Fruit fly (Drosophila melanogaster) whole organism, wandering third instar larva: ENCODE measurements around the gene RhoGAP68F.

Source experiments
- Abd-B ChIP-seq: fragments of >200 bp; optimal IDR thresholded peaks from 2 replicates; lab custom pipeline; 2017; ENCODE audit warnings: missing biosample characterization, missing genetic modification characterization
- CG32264 ChIP-seq: fragments of 200-800 bp; sonication (Bioruptor generic); optimal IDR thresholded peaks from 2 replicates; lab custom pipeline; 2016; ENCODE audit warnings: missing biosample characterization, missing genetic modification characterization
- CG9705 ChIP-seq: fragments of 200-800 bp; sonication (Bioruptor generic); optimal IDR thresholded peaks from 2 replicates; lab custom pipeline; 2018; ENCODE audit warnings: missing biosample characterization, mild to moderate bottlenecking, missing genetic modification characterization
- CrebA ChIP-seq: fragments of 200-800 bp; sonication (Bioruptor generic); optimal IDR thresholded peaks from 2 replicates; lab custom pipeline; 2016; ENCODE audit warnings: missing biosample characterization, mild to moderate bottlenecking, missing genetic modification characterization, borderline replicate concordance
- Dfd ChIP-seq: fragments of >200 bp; optimal IDR thresholded peaks from 2 replicates; lab custom pipeline; 2017; ENCODE audit warnings: missing biosample characterization, missing genetic modification characterization
- Dif ChIP-seq: fragments of 200-275, 200-300 bp; sonication (Bioruptor generic); optimal IDR thresholded peaks from 2 replicates; lab custom pipeline; 2018; ENCODE audit warnings: missing biosample characterization, missing genetic modification characterization; ENCODE audit not compliant: partially characterized antibody
- GATAd ChIP-seq: sonication (Bioruptor generic); optimal IDR thresholded peaks from 2 replicates; lab custom pipeline; 2016; ENCODE audit warnings: missing biosample characterization, missing genetic modification characterization
- HLH106 ChIP-seq: fragments of 200-800 bp; optimal IDR thresholded peaks from 3 replicates; lab custom pipeline; 2019; ENCODE audit warnings: missing biosample characterization, mild to moderate bottlenecking, missing genetic modification characterization, moderate library complexity
- Hnf4 ChIP-seq: fragments of 200-800 bp; sonication (Bioruptor generic); optimal IDR thresholded peaks from 2 replicates; lab custom pipeline; 2016; ENCODE audit warnings: missing biosample characterization, mild to moderate bottlenecking, missing genetic modification characterization
- Hr78 ChIP-seq: fragments of >200 bp; optimal IDR thresholded peaks from 2 replicates; lab custom pipeline; 2017; ENCODE audit warnings: missing biosample characterization, missing genetic modification characterization
- Hr83 ChIP-seq: fragments of 200-300 bp; sonication (Bioruptor generic); optimal IDR thresholded peaks from 2 replicates; lab custom pipeline; 2016; ENCODE audit warnings: missing biosample characterization, mild to moderate bottlenecking, missing genetic modification characterization, moderate library complexity; ENCODE audit not compliant: poor library complexity, severe bottlenecking
- Jra ChIP-seq: sonication (Bioruptor generic); optimal IDR thresholded peaks from 2 replicates; lab custom pipeline; 2016; ENCODE audit warnings: missing biosample characterization, missing genetic modification characterization
- Mio ChIP-seq: sonication (Bioruptor generic); optimal IDR thresholded peaks from 2 replicates; lab custom pipeline; 2016; ENCODE audit warnings: missing biosample characterization, missing genetic modification characterization
- Myc ChIP-seq: fragments of >200 bp; optimal IDR thresholded peaks from 2 replicates; lab custom pipeline; 2017
- N ChIP-seq: fragments of >200 bp; optimal IDR thresholded peaks from 2 replicates; lab custom pipeline; 2018; ENCODE audit warnings: missing biosample characterization, missing external identifiers, missing genetic modification characterization
- OdsH ChIP-seq: fragments of 200-800 bp; sonication (Bioruptor generic); optimal IDR thresholded peaks from 2 replicates; lab custom pipeline; 2016; ENCODE audit warnings: missing biosample characterization, mild to moderate bottlenecking, missing genetic modification characterization
- Rel ChIP-seq, 2 experiments: fragments of 200-800 bp; sonication (Bioruptor generic) in 1 of 2; optimal IDR thresholded peaks; 2 replicates in 1 of 2; 3 replicates in 1 of 2; lab custom pipeline; 2016 to 2019; ENCODE audit warnings: mild to moderate bottlenecking in 2 of 2, missing biosample characterization in 2 of 2, missing genetic modification characterization in 2 of 2, moderate library complexity in 1 of 2
- Sp1 ChIP-seq: fragments of 200-800 bp; sonication (Bioruptor generic); optimal IDR thresholded peaks from 3 replicates; lab custom pipeline; 2019; ENCODE audit warnings: missing biosample characterization, mild to moderate bottlenecking, missing genetic modification characterization, moderate library complexity
- Vsx2 ChIP-seq: fragments of 200-300, 225-300 bp; sonication (Bioruptor generic); optimal IDR thresholded peaks from 2 replicates; lab custom pipeline; 2018; ENCODE audit warnings: missing biosample characterization, missing genetic modification characterization; ENCODE audit not compliant: partially characterized antibody
- br ChIP-seq: fragments of 200-800 bp; sonication (Bioruptor generic); optimal IDR thresholded peaks from 2 replicates; lab custom pipeline; 2016; ENCODE audit warnings: missing biosample characterization, missing genetic modification characterization
- brk ChIP-seq: fragments of 200-800 bp; sonication (Bioruptor generic); optimal IDR thresholded peaks from 2 replicates; lab custom pipeline; 2016; ENCODE audit warnings: missing biosample characterization, mild to moderate bottlenecking, missing genetic modification characterization
- dl ChIP-seq, 2 experiments: fragments of 175-275, 200-275 bp in 1 of 2; fragments of 200-275 bp in 1 of 2; sonication (Bioruptor generic); optimal IDR thresholded peaks; lab custom pipeline; 2018; ENCODE audit warnings: mild to moderate bottlenecking in 2 of 2, missing biosample characterization in 2 of 2, missing genetic modification characterization in 2 of 2, moderate library complexity in 2 of 2; ENCODE audit not compliant: partially characterized antibody in 2 of 2, insufficient read depth in 1 of 2
- dmrt93B ChIP-seq: fragments of 200-800 bp; sonication (Bioruptor generic); optimal IDR thresholded peaks from 2 replicates; lab custom pipeline; 2018; ENCODE audit warnings: missing biosample characterization, mild to moderate bottlenecking, missing genetic modification characterization
- dsf ChIP-seq: sonication (Bioruptor generic); optimal IDR thresholded peaks from 2 replicates; lab custom pipeline; 2016; ENCODE audit warnings: missing biosample characterization, missing genetic modification characterization, borderline replicate concordance
- ey ChIP-seq: fragments of 200-800 bp; sonication (Bioruptor generic); optimal IDR thresholded peaks from 2 replicates; lab custom pipeline; 2016; ENCODE audit warnings: missing biosample characterization, missing genetic modification characterization
- foxo ChIP-seq, 2 experiments: fragments of 200-800 bp; sonication (Bioruptor generic); optimal IDR thresholded peaks; 2 replicates in 1 of 2; 3 replicates in 1 of 2; lab custom pipeline; 2016 to 2017; ENCODE audit warnings: missing biosample characterization in 2 of 2, missing genetic modification characterization in 2 of 2
- fru ChIP-seq: fragments of 200-800 bp; sonication (Bioruptor generic); optimal IDR thresholded peaks from 3 replicates; lab custom pipeline; 2016; ENCODE audit warnings: missing biosample characterization, mild to moderate bottlenecking, missing genetic modification characterization
- h ChIP-seq: fragments of 200-800 bp; sonication (Bioruptor generic); optimal IDR thresholded peaks from 3 replicates; lab custom pipeline; 2016; ENCODE audit warnings: missing biosample characterization, mild to moderate bottlenecking, missing genetic modification characterization
- jim ChIP-seq: fragments of 175-275, 200-325 bp; sonication (Bioruptor generic); optimal IDR thresholded peaks from 2 replicates; lab custom pipeline; 2016; ENCODE audit warnings: missing biosample characterization, mild to moderate bottlenecking, missing genetic modification characterization
- lola ChIP-seq: fragments of >200 bp; optimal IDR thresholded peaks from 2 replicates; lab custom pipeline; 2017; ENCODE audit warnings: missing biosample characterization, missing genetic modification characterization
- pan ChIP-seq: fragments of >200 bp; optimal IDR thresholded peaks from 2 replicates; lab custom pipeline; 2017
- psq ChIP-seq: fragments of 200-800 bp; sonication (Bioruptor generic); optimal IDR thresholded peaks from 3 replicates; lab custom pipeline; 2017; ENCODE audit warnings: missing biosample characterization, mild to moderate bottlenecking, missing genetic modification characterization, moderate library complexity
- rgr ChIP-seq: fragments of 200-800 bp; sonication (Bioruptor generic); optimal IDR thresholded peaks from 3 replicates; lab custom pipeline; 2016; ENCODE audit warnings: missing biosample characterization, mild to moderate bottlenecking, missing genetic modification characterization
- sage ChIP-seq: fragments of 200-800 bp; sonication (Bioruptor generic); optimal IDR thresholded peaks from 2 replicates; lab custom pipeline; 2016; ENCODE audit warnings: missing biosample characterization, mild to moderate bottlenecking, missing genetic modification characterization
- sv ChIP-seq: fragments of 200-800 bp; sonication (Bioruptor generic); optimal IDR thresholded peaks from 3 replicates; lab custom pipeline; 2016; ENCODE audit warnings: missing biosample characterization, missing genetic modification characterization
- tai ChIP-seq: sonication (Bioruptor generic); optimal IDR thresholded peaks from 2 replicates; lab custom pipeline; 2016; ENCODE audit warnings: missing biosample characterization, missing genetic modification characterization
- usp ChIP-seq: fragments of >200 bp; optimal IDR thresholded peaks from 2 replicates; lab custom pipeline; 2017; ENCODE audit warnings: missing biosample characterization, missing genetic modification characterization
- woc ChIP-seq: sonication (Bioruptor generic); optimal IDR thresholded peaks from 2 replicates; lab custom pipeline; 2016; ENCODE audit warnings: missing biosample characterization, mild to moderate bottlenecking, missing genetic modification characterization

The RhoGAP68F gene

DNA sequence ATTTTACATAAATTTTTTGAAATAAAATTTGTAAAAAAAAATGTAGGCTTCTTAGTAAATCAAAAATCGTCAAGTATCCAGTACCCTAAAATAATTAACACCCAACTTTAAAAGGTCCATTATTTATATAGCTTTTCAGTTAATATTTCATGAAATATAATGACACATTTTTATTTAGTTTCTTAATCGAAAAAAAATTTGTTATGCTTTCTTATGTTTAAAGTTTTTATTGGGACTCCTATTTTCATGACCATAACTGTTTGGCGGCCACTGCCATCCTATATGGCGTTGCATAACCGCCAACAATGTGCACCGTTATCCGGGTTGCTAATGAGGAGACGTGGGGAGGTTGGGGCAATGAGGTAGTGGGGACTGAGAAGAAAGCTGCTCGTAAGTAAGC is 30.2 kb upstream of the RhoGAP68F start:
- TF ChIP-seq fru (GFP tag; lab: Kevin White, UChicago), result no peak
- TF ChIP-seq usp (GFP tag; lab: Kevin White, UChicago), result no peak
- TF ChIP-seq pan (lab: Kevin White, UChicago), result no peak
- TF ChIP-seq jim, result no peak
- no peak for TF ChIP-seq lola (GFP tag; lab: Kevin White, UChicago)
- TF ChIP-seq woc (GFP tag; lab: Kevin White, UChicago), result no peak
- TF ChIP-seq Sp1, result no peak
- TF ChIP-seq dl (GFP tag; optimal IDR thresholded peaks at IDR 0.05; lab: Kevin White, UChicago; ENCODE audit: insufficient read depth in 1 of 2, partially characterized antibody in 2 of 2), result no peak

DNA sequence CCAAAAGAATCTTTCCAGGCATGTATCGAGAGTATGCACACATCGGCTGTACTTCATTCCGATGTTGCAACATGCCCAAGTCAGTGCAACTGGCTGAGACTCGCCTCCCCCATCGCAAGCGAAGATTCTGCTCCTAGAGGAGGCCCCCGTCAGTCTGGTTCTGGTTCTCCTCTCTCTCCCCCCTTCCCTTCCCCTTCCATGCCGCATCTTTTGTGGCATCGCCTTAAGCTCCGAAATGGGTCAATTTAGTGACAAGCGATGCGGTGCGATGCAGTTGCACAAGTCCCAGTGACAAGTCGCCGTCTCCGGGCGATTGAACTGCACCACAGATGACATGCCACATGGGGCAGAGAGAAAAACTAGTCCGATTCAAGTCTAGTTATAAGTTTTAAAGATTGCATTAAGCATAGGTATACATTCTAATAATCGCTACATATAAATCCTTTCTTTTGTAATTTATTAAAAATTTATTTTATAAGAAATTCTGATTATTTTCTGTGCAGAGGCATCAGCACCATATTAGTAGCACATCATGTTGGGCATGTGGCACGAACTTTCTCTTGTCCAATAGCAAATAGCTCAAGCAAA is 29.5 kb upstream of the RhoGAP68F start:
- TF ChIP-seq tai (GFP tag; lab: Kevin White, UChicago), result no peak
- TF ChIP-seq Hnf4, result no peak
- no peak for TF ChIP-seq HLH106 (tag; lab: Kevin White, UChicago)
- no peak for TF ChIP-seq fru (GFP tag; lab: Kevin White, UChicago)
- no peak for TF ChIP-seq br (GFP tag; lab: Kevin White, UChicago)
- TF ChIP-seq N (GFP tag; lab: Kevin White, UChicago), result no peak
- TF ChIP-seq Hr78 (GFP tag; lab: Kevin White, UChicago), result no peak
- no peak for TF ChIP-seq Rel (GFP tag; optimal IDR thresholded peaks at IDR 0.05; lab: Kevin White, UChicago)
- no peak for TF ChIP-seq Rel (tag; optimal IDR thresholded peaks at IDR 0.05; lab: Kevin White, UChicago)
- no peak for TF ChIP-seq lola (GFP tag; lab: Kevin White, UChicago)
- TF ChIP-seq Sp1, result no peak
- TF ChIP-seq OdsH (GFP tag; lab: Kevin White, UChicago), result no peak
- TF ChIP-seq CG32264, result no peak
- TF ChIP-seq, all 38 proteins: peak for 0

DNA sequence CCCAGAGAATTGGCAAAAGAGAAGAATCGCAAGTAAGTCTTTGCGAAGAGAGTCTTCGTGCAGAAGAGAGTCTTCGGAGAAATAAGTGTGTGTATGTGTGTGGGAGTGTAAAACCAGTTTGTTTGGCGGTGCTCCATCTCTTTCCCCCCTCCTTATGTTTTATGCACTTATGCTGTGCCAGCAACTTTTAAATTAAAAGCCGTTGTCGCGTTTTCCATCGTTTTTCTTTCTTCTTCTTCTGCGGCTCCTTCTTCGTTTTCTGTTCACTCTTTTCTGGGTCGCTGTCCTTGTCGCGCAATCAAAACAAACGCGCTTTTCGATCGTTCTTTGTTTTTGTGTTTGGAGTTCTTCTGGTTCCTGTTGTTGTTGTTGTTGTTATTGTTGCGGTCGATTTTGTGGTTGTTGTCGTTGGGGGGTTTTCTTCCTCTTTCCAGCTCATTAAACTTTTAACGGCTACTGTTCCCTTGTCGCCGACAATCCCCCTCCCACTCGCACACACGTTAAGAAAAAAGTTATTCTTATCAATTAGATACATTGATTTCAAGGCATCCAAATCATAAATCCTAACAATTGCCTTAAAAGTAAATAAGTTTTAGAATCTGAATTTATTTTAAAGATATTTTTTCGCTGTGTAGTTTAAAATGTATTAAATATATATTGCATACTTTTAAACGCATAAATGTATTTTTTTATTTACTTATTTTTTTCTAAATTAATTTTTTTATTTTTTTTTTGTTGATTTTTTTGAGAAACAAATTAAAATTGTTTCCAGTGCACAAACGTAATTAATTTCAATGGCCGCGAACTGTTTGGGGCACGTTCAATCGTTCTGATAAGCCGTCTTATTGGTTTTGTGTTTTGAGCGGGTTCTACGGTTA is 27.3 kb upstream of the RhoGAP68F start:
- no peak for TF ChIP-seq Dfd (GFP tag; lab: Kevin White, UChicago)
- TF ChIP-seq CG9705, result peak; percentile 20
- peak; percentile 62 for TF ChIP-seq dmrt93B (GFP tag; lab: Kevin White, UChicago)
- no peak for TF ChIP-seq CrebA
- TF ChIP-seq GATAd, result no peak
- TF ChIP-seq Hr83, result no peak
- TF ChIP-seq fru (GFP tag; lab: Kevin White, UChicago), result peak; percentile 67
- peak in 1 of 2 experiments; percentile 76 for TF ChIP-seq foxo (GFP tag; optimal IDR thresholded peaks at IDR 0.05; lab: Kevin White, UChicago)
- TF ChIP-seq Jra (GFP tag; lab: Kevin White, UChicago), result no peak
- TF ChIP-seq Mio, result no peak
- peak; percentile 93 for TF ChIP-seq Sp1
- TF ChIP-seq psq (GFP tag; lab: Kevin White, UChicago), result peak; percentile 99
- TF ChIP-seq Abd-B (GFP tag; lab: Kevin White, UChicago), result no peak
- TF ChIP-seq OdsH (GFP tag; lab: Kevin White, UChicago), result peak; percentile 78
- peak; percentile 41 for TF ChIP-seq ey (GFP tag; lab: Kevin White, UChicago)
- TF ChIP-seq tai (GFP tag; lab: Kevin White, UChicago), result no peak
- TF ChIP-seq brk (GFP tag; lab: Kevin White, UChicago), result no peak
- TF ChIP-seq Vsx2, result peak; percentile 75
- no peak for TF ChIP-seq Hr78 (GFP tag; lab: Kevin White, UChicago)
- TF ChIP-seq jim, result no peak
- no peak for TF ChIP-seq usp (GFP tag; lab: Kevin White, UChicago)
- TF ChIP-seq br (GFP tag; lab: Kevin White, UChicago), result peak; percentile 56
- no peak for TF ChIP-seq pan (lab: Kevin White, UChicago)
- TF ChIP-seq Dif (GFP tag; lab: Kevin White, UChicago), result peak; percentile 48
- peak; percentile 75 for TF ChIP-seq rgr
- TF ChIP-seq lola (GFP tag; lab: Kevin White, UChicago), result no peak
- no peak for TF ChIP-seq Myc (lab: Kevin White, UChicago)
- TF ChIP-seq woc (GFP tag; lab: Kevin White, UChicago), result peak; percentile 2
- peak; percentile 57 for TF ChIP-seq Hnf4
- TF ChIP-seq sv (GFP tag; lab: Kevin White, UChicago), result peak; percentile 36
- TF ChIP-seq HLH106 (tag; lab: Kevin White, UChicago), result peak; percentile 88
- no peak for TF ChIP-seq sage (GFP tag; lab: Kevin White, UChicago)
- TF ChIP-seq dsf, result peak; percentile 18
- TF ChIP-seq CG32264, result no peak
- peak; percentile 68 for TF ChIP-seq h
- peak; percentile 18 to 43 for TF ChIP-seq dl (GFP tag; optimal IDR thresholded peaks at IDR 0.05; lab: Kevin White, UChicago; ENCODE audit: insufficient read depth in 1 of 2, partially characterized antibody in 2 of 2)
- no peak for TF ChIP-seq N (GFP tag; lab: Kevin White, UChicago)
- no peak for TF ChIP-seq Rel (GFP tag; optimal IDR thresholded peaks at IDR 0.05; lab: Kevin White, UChicago)
- TF ChIP-seq Rel (tag; optimal IDR thresholded peaks at IDR 0.05; lab: Kevin White, UChicago), result peak; percentile 80
